Fruit fly (Drosophila melanogaster) whole organism: ENCODE measurements around the gene CalpC.

Source experiments
- CG8478 ChIP-seq: fragments of >200 bp; optimal IDR thresholded peaks from 2 replicates; lab custom pipeline; 2018; ENCODE audit warnings: inconsistent platforms
- Dll ChIP-seq: fragments of >200 bp; optimal IDR thresholded peaks from 2 replicates; lab custom pipeline; 2017
- EcR ChIP-seq, 2 experiments: fragments of >200 bp; optimal IDR thresholded peaks; 2 replicates each; lab custom pipeline; 2017; ENCODE audit warnings: missing biosample characterization in 2 of 2, missing genetic modification characterization in 2 of 2, missing genetic modification reagents in 2 of 2
- pan ChIP-seq: fragments of >200 bp; optimal IDR thresholded peaks from 2 replicates; lab custom pipeline; 2017
- psq ChIP-seq: fragments of >200 bp; optimal IDR thresholded peaks from 2 replicates; lab custom pipeline; 2017

dm6 chrX:16323536-16323935, 2.0 kb upstream of the CalpC start:
- TF ChIP-seq Dll (lab: Kevin White, UChicago), result no peak
- TF ChIP-seq psq (lab: Kevin White, UChicago), result no peak
- no peak for TF ChIP-seq EcR (GFP tag; optimal IDR thresholded peaks at IDR 0.05; lab: Kevin White, UChicago)
- TF ChIP-seq pan (lab: Kevin White, UChicago), result no peak
- TF ChIP-seq CG8478, result no peak
